Worm (Caenorhabditis elegans) whole organism, L1 larva: ENCODE measurements around the gene EEED8.13.
A peak's percentile ranks its signal among the peaks of the same experiment; 100 is the strongest.

Experiments used
- C04F5.9 ChIP-seq: sonication (generic microtip); optimal IDR thresholded peaks from 2 replicates; lab custom pipeline; 2016; ENCODE audit warnings: missing genetic modification characterization, missing compliant biosample characterization
- C34B4.2 ChIP-seq: sonication (generic microtip); optimal IDR thresholded peaks from 2 replicates; lab custom pipeline; 2017; ENCODE audit warnings: mild to moderate bottlenecking, missing genetic modification characterization, missing compliant biosample characterization
- alr-1 ChIP-seq: fragments of 200-800 bp; sonication (Bioruptor generic); optimal IDR thresholded peaks from 2 replicates; lab custom pipeline; 2018; ENCODE audit warnings: borderline replicate concordance, mild to moderate bottlenecking, missing genetic modification characterization, missing compliant biosample characterization
- aly-2 ChIP-seq: fragments of 150-350 bp; optimal IDR thresholded peaks from 2 replicates; lab custom pipeline; 2014; ENCODE audit warnings: missing biosample characterization, missing genetic modification characterization
- ama-1 ChIP-seq: fragments of 150-350 bp; optimal IDR thresholded peaks from 2 replicates; lab custom pipeline; 2014
- blmp-1 ChIP-seq: fragments of 150-350 bp; optimal IDR thresholded peaks from 2 replicates; lab custom pipeline; 2014; ENCODE audit warnings: missing biosample characterization, missing genetic modification characterization
- ceh-8 ChIP-seq: fragments of 200-800 bp; sonication (Bioruptor generic); optimal IDR thresholded peaks from 2 replicates; lab custom pipeline; 2018; ENCODE audit warnings: mild to moderate bottlenecking, missing genetic modification characterization, moderate library complexity, missing compliant biosample characterization
- ceh-82 ChIP-seq, 3 experiments: fragments of 150-350 bp in 1 of 3; sonication (generic microtip) in 2 of 3; optimal IDR thresholded peaks; 2 replicates each; lab custom pipeline; 2014 to 2017; ENCODE audit warnings: missing biosample characterization in 3 of 3, missing genetic modification characterization in 3 of 3
- ceh-88 ChIP-seq: fragments of 200-800 bp; sonication (Bioruptor generic); IDR thresholded peaks from 2 replicates; pipeline ENCODE4 v1.3.6; 2022; ENCODE audit warnings: missing genetic modification characterization, missing compliant biosample characterization
- ceh-90 ChIP-seq: sonication (generic microtip); optimal IDR thresholded peaks from 2 replicates; lab custom pipeline; 2016; ENCODE audit warnings: missing genetic modification characterization, missing compliant biosample characterization
- dsc-1 ChIP-seq: sonication (generic microtip); optimal IDR thresholded peaks from 2 replicates; lab custom pipeline; 2016; ENCODE audit warnings: mild to moderate bottlenecking, missing genetic modification characterization, missing compliant biosample characterization
- efl-1 ChIP-seq, 4 experiments: fragments of 150-350 bp; optimal IDR thresholded peaks in 3 of 4; peaks in 1 of 4; 1 replicate in 1 of 4; 2 replicates in 3 of 4; lab custom pipeline; 2014; ENCODE audit warnings: missing biosample characterization in 2 of 4, missing genetic modification characterization in 2 of 4, missing genetic modification reagents in 2 of 4
- efl-3 ChIP-seq: fragments of 200-800 bp; sonication (Bioruptor generic); optimal IDR thresholded peaks from 2 replicates; lab custom pipeline; 2018; ENCODE audit warnings: mild to moderate bottlenecking, missing genetic modification characterization, missing compliant biosample characterization
- egl-13 ChIP-seq: sonication (generic microtip); optimal IDR thresholded peaks from 2 replicates; lab custom pipeline; 2016; ENCODE audit warnings: missing genotype, missing genetic modification reagents, missing genetic modification characterization, missing compliant biosample characterization
- egl-27 ChIP-seq, 2 experiments: fragments of 150-350 bp in 1 of 2; sonication (generic microtip); optimal IDR thresholded peaks; 3 replicates each; lab custom pipeline; 2017 to 2018; ENCODE audit warnings: missing biosample characterization in 2 of 2, missing genetic modification characterization in 2 of 2, missing genetic modification reagents in 2 of 2
- elt-2 ChIP-seq: sonication (generic microtip); optimal IDR thresholded peaks from 2 replicates; lab custom pipeline; 2016; ENCODE audit warnings: missing genetic modification characterization, mild to moderate bottlenecking, inconsistent platforms, missing compliant biosample characterization, missing genetic modification reagents
- elt-3 ChIP-seq, 6 experiments: fragments of 150-350 bp in 1 of 6; sonication (generic microtip); optimal IDR thresholded peaks; 2 replicates each; lab custom pipeline; 2017 to 2018; ENCODE audit warnings: missing biosample characterization in 6 of 6, missing genetic modification characterization in 6 of 6, inconsistent platforms in 1 of 6
- fkh-8 ChIP-seq: sonication (generic microtip); optimal IDR thresholded peaks from 2 replicates; lab custom pipeline; 2016; ENCODE audit warnings: mild to moderate bottlenecking, missing genetic modification characterization, missing compliant biosample characterization
- fos-1 ChIP-seq: fragments of 150-350 bp; optimal IDR thresholded peaks from 2 replicates; lab custom pipeline; 2014; ENCODE audit warnings: missing biosample characterization, missing genetic modification characterization
- grh-1 ChIP-seq: fragments of 200-800 bp; sonication (Bioruptor generic); IDR thresholded peaks from 2 replicates; pipeline ENCODE4 v1.3.6; 2022; ENCODE audit warnings: missing genetic modification reagents, missing genetic modification characterization, missing compliant biosample characterization
- hlh-17 ChIP-seq: fragments of 200-800 bp; sonication (Bioruptor generic); optimal IDR thresholded peaks from 2 replicates; lab custom pipeline; 2018; ENCODE audit warnings: missing genetic modification characterization, mild to moderate bottlenecking, missing compliant biosample characterization, moderate library complexity, borderline replicate concordance
- hpl-2 ChIP-seq: fragments of 150-350 bp; optimal IDR thresholded peaks from 2 replicates; lab custom pipeline; 2014; ENCODE audit warnings: missing biosample characterization, missing genetic modification reagents, missing genetic modification characterization
- irx-1 ChIP-seq: sonication (generic microtip); optimal IDR thresholded peaks from 2 replicates; lab custom pipeline; 2016; ENCODE audit warnings: missing genetic modification characterization, missing compliant biosample characterization
- isw-1 ChIP-seq: fragments of 200-800 bp; sonication (Bioruptor generic); IDR thresholded peaks from 2 replicates; pipeline ENCODE4 v1.3.6; 2022; ENCODE audit warnings: missing genetic modification characterization, missing compliant biosample characterization
- lin-14 ChIP-seq: fragments of 200-800 bp; sonication (Bioruptor generic); optimal IDR thresholded peaks from 2 replicates; lab custom pipeline; 2018; ENCODE audit warnings: mild to moderate bottlenecking, missing genetic modification characterization, moderate library complexity, missing compliant biosample characterization
- lin-15B ChIP-seq: fragments of 150-350 bp; sonication (generic microtip); optimal IDR thresholded peaks from 3 replicates; lab custom pipeline; 2014; ENCODE audit warnings: missing biosample characterization, missing genetic modification characterization
- lsy-2 ChIP-seq, 2 experiments: fragments of 150-350 bp; optimal IDR thresholded peaks; 2 replicates each; lab custom pipeline; 2014; ENCODE audit warnings: missing biosample characterization in 2 of 2, missing genetic modification characterization in 2 of 2
- mdl-1 ChIP-seq, 2 experiments: fragments of 150-350 bp; optimal IDR thresholded peaks; 2 replicates each; lab custom pipeline; 2014 to 2017; ENCODE audit warnings: missing biosample characterization in 2 of 2, missing genetic modification characterization in 2 of 2, inconsistent platforms in 1 of 2
- mef-2 ChIP-seq: fragments of 150-350 bp; optimal IDR thresholded peaks from 2 replicates; lab custom pipeline; 2014; ENCODE audit warnings: missing biosample characterization, missing genetic modification characterization
- nhr-19 ChIP-seq: fragments of 200-800 bp; sonication (Bioruptor generic); conservative IDR thresholded peaks from 2 replicates; pipeline ENCODE4 v1.3.6; 2022; ENCODE audit warnings: missing genetic modification characterization, missing compliant biosample characterization
- nhr-20 ChIP-seq: sonication (generic microtip); optimal IDR thresholded peaks from 2 replicates; lab custom pipeline; 2016; ENCODE audit warnings: mild to moderate bottlenecking, missing genetic modification characterization, missing compliant biosample characterization
- nhr-237 ChIP-seq: fragments of 150-350 bp; optimal IDR thresholded peaks from 2 replicates; lab custom pipeline; 2014; ENCODE audit warnings: missing biosample characterization, missing genetic modification characterization
- nhr-28 ChIP-seq: fragments of 150-350 bp; optimal IDR thresholded peaks from 2 replicates; lab custom pipeline; 2014; ENCODE audit warnings: missing biosample characterization, missing genetic modification characterization
- nhr-77 ChIP-seq: fragments of 150-350 bp; optimal IDR thresholded peaks from 2 replicates; lab custom pipeline; 2014; ENCODE audit warnings: missing biosample characterization, missing genetic modification characterization
- nhr-85 ChIP-seq: sonication (generic microtip); peaks from one replicate; lab custom pipeline; 2016; ENCODE audit warnings: missing genetic modification characterization, inconsistent platforms, missing compliant biosample characterization
- nhr-90 ChIP-seq: sonication (generic microtip); optimal IDR thresholded peaks from 2 replicates; lab custom pipeline; 2016; ENCODE audit warnings: mild to moderate bottlenecking, missing genetic modification characterization, missing compliant biosample characterization; ENCODE audit not compliant: poor library complexity
- sptf-1 ChIP-seq: fragments of 150-350 bp; optimal IDR thresholded peaks from 2 replicates; lab custom pipeline; 2014; ENCODE audit warnings: missing biosample characterization, missing genetic modification characterization
- tbx-2 ChIP-seq: sonication (generic microtip); optimal IDR thresholded peaks from 2 replicates; lab custom pipeline; 2016; ENCODE audit warnings: missing genetic modification characterization, missing compliant biosample characterization
- unc-130 ChIP-seq: fragments of 150-350 bp; optimal IDR thresholded peaks from 2 replicates; lab custom pipeline; 2017; ENCODE audit warnings: missing biosample characterization, missing genetic modification characterization, inconsistent platforms
- ztf-4 ChIP-seq: fragments of 150-350 bp; optimal IDR thresholded peaks from 2 replicates; lab custom pipeline; 2014; ENCODE audit warnings: missing biosample characterization, missing genetic modification characterization

The EEED8.13 gene

DNA sequence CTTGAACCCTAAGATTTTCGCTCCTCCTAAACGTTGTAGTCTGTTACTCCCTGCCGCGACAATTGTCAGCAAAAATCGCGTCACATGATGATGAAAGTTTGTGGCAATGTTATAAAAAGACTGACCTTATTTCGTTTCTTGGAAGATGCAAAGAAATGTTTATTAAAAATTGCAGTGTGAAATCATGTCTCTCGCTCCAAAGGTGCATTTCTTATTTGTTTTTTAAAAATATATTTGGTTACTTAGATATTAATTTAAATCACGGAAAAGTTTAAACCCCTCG, 34.2 kb downstream of the EEED8.13 start (continued):
- TF ChIP-seq nhr-20 (tag; lab: Kevin White, UChicago) = peak; percentile 60
- peak; percentile 17 for TF ChIP-seq lin-14 (GFP tag; lab: Kevin White, UChicago)
- no peak for TF ChIP-seq grh-1
- TF ChIP-seq nhr-90 (tag; lab: Kevin White, UChicago) = peak; percentile 25
- TF ChIP-seq sptf-1 = no peak
- TF ChIP-seq lin-15B (tag; lab: Kevin White, UChicago) = no peak
- TF ChIP-seq unc-130 (tag; lab: Kevin White, UChicago) = no peak
- no peak for TF ChIP-seq ceh-8 (GFP tag; lab: Kevin White, UChicago)
- peak; percentile 80 for TF ChIP-seq nhr-85
- TF ChIP-seq C04F5.9 (tag; lab: Kevin White, UChicago) = no peak
- TF ChIP-seq hpl-2 = no peak
- no peak for TF ChIP-seq ama-1 (lab: Kevin White, UChicago)
- TF ChIP-seq ceh-82 (tag; optimal IDR thresholded peaks at IDR 0.05; lab: Kevin White, UChicago) = no peak
- TF ChIP-seq irx-1 (tag; lab: Kevin White, UChicago) = no peak
- TF ChIP-seq egl-27 (tag; optimal IDR thresholded peaks at IDR 0.05; lab: Kevin White, UChicago) = no peak
- no peak for TF ChIP-seq nhr-77 (tag; lab: Kevin White, UChicago)
- TF ChIP-seq tbx-2 (tag; lab: Kevin White, UChicago) = no peak
- TF ChIP-seq nhr-19 (GFP tag; lab: Robert Waterston, UW) = no peak
- no peak for TF ChIP-seq egl-13 (tag; lab: Kevin White, UChicago)
- TF ChIP-seq elt-3 (tag; optimal IDR thresholded peaks at IDR 0.05; lab: Kevin White, UChicago) = peak in 1 of 6 experiments; percentile 37
- no peak for TF ChIP-seq ceh-88
- no peak for TF ChIP-seq ceh-90 (tag; lab: Kevin White, UChicago)
- TF ChIP-seq C34B4.2 (tag; lab: Kevin White, UChicago) = no peak
- no peak for TF ChIP-seq aly-2 (tag; lab: Kevin White, UChicago)
- TF ChIP-seq efl-3 (GFP tag; lab: Kevin White, UChicago) = no peak
- no peak for TF ChIP-seq alr-1 (tag; lab: Kevin White, UChicago)
- TF ChIP-seq mdl-1 (tag; optimal IDR thresholded peaks at IDR 0.05; lab: Kevin White, UChicago) = no peak
- no peak for TF ChIP-seq ztf-4 (tag; lab: Kevin White, UChicago)
- no peak for TF ChIP-seq dsc-1 (tag; lab: Kevin White, UChicago)
- no peak for TF ChIP-seq fkh-8 (tag; lab: Kevin White, UChicago)

ce11 chrII:5377467-5378238, 34.7 kb downstream of the EEED8.13 start, which contains the start of gene prdx-2:
TSS of gene prdx-2 (plus strand) at chrII:5378195.
- TF ChIP-seq fkh-8 (tag; lab: Kevin White, UChicago) (peak; percentile 18), isw-1 (GFP tag; lab: Robert Waterston, UW) (no peak), nhr-237 (no peak), blmp-1 (peak; percentile 88), efl-1 (optimal IDR thresholded peaks at IDR 0.05; lab: Kevin White, UChicago) (no peak), efl-1 (GFP tag; optimal IDR thresholded peaks at IDR 0.05 in 1 of 2; lab: Kevin White, UChicago) (peak in 1 of 2 experiments; percentile 40), lin-14 (GFP tag; lab: Kevin White, UChicago) (no peak), mef-2 (tag; lab: Kevin White, UChicago) (no peak), lsy-2 (tag; optimal IDR thresholded peaks at IDR 0.05; lab: Kevin White, UChicago) (peak in 1 of 2 experiments; percentile 47), hlh-17 (no peak), nhr-28 (no peak), fos-1 (no peak)

- TF ChIP-seq elt-2 (tag; lab: Kevin White, UChicago) = peak; percentile 14
- no peak for TF ChIP-seq nhr-28
Measured at ce11 chrII:5374967-5375366, 37.4 kb downstream of the EEED8.13 start, which contains the start of gene algn-2. TSS of gene algn-2 (plus strand) at chrII:5375267.
